Worm (Caenorhabditis elegans): ENCODE data around the gene F13B6.1.

Gene F13B6.1

ce11 chrIV:7477197-7477596, 20.9 kb downstream of the F13B6.1 start, which contains the start of gene pycr-4:
Gene pycr-4 (minus strand): TSS chrIV:7477297.
- TF ChIP-seq unc-62 (GFP tag; optimal IDR thresholded peaks at IDR 0.05) (no peak), mls-2 (tag; optimal IDR thresholded peaks at IDR 0.05) (no peak), elt-1 (tag; optimal IDR thresholded peaks at IDR 0.05; ENCODE audit: borderline replicate concordance, insufficient read depth) (no peak), ces-1 (GFP tag; optimal IDR thresholded peaks at IDR 0.05) (no peak), ham-2 (GFP tag; optimal IDR thresholded peaks at IDR 0.05) (no peak), blmp-1 (tag; optimal IDR thresholded peaks at IDR 0.05) (no peak), ceh-43 (GFP tag; optimal IDR thresholded peaks at IDR 0.05) (no peak), ceh-83 (GFP tag; optimal IDR thresholded peaks at IDR 0.05) (no peak)

- no peak for TF ChIP-seq flh-1 (GFP tag; optimal IDR thresholded peaks at IDR 0.05)
- TF ChIP-seq unc-39 (tag; optimal IDR thresholded peaks at IDR 0.05) = no peak
Observed at ce11 chrIV:7477697-7478096, 21.4 kb downstream of the F13B6.1 start.

ce11 chrIV:7478134-7478533, 21.8 kb downstream of the F13B6.1 start, which contains the start of gene rod-1:
Gene rod-1 (plus strand): TSS chrIV:7478452.
- no peak for TF ChIP-seq M03D4.4 (tag; optimal IDR thresholded peaks at IDR 0.05)
- TF ChIP-seq ces-1 (GFP tag; optimal IDR thresholded peaks at IDR 0.05) = no peak
- no peak for TF ChIP-seq lin-32 (GFP tag; optimal IDR thresholded peaks at IDR 0.05)

ce11 chrIV:7486201-7486947, 30.0 kb downstream of the F13B6.1 start, which contains the start of the genes his-61 and his-62:
Gene his-61 (minus strand): TSS chrIV:7486217.
Gene his-62 (plus strand): TSS chrIV:7486545.
- TF ChIP-seq flh-1 (GFP tag; optimal IDR thresholded peaks at IDR 0.05) (no peak), ztf-11 (tag; optimal IDR thresholded peaks at IDR 0.05) (peak; percentile 86), lin-13 (tag; optimal IDR thresholded peaks at IDR 0.05) (peak; percentile 93), ham-2 (GFP tag; optimal IDR thresholded peaks at IDR 0.05) (peak; percentile 4), elt-1 (tag; optimal IDR thresholded peaks at IDR 0.05; ENCODE audit: borderline replicate concordance, insufficient read depth) (no peak), unc-120 (tag; optimal IDR thresholded peaks at IDR 0.05; ENCODE audit: poor library complexity, severe bottlenecking) (no peak), hlh-1 (tag; optimal IDR thresholded peaks at IDR 0.05) (peak; percentile 14), lsy-2 (tag; optimal IDR thresholded peaks at IDR 0.05) (peak; percentile 69), pha-4 (tag; optimal IDR thresholded peaks at IDR 0.05) (peak; percentile 88), nhr-28 (tag; optimal IDR thresholded peaks at IDR 0.05) (no peak), nhr-12 (tag; optimal IDR thresholded peaks at IDR 0.05) (peak; percentile 56), unc-62 (GFP tag; optimal IDR thresholded peaks at IDR 0.05) (no peak), mab-5 (tag; optimal IDR thresholded peaks at IDR 0.05) (no peak), unc-39 (tag; optimal IDR thresholded peaks at IDR 0.05) (peak; percentile 99), mep-1 (tag; optimal IDR thresholded peaks at IDR 0.05) (peak; percentile 55), cnd-1 (tag; optimal IDR thresholded peaks at IDR 0.05) (peak; percentile 88), nhr-237 (tag; optimal IDR thresholded peaks at IDR 0.05) (no peak), mls-2 (tag; optimal IDR thresholded peaks at IDR 0.05) (peak; percentile 86), ceh-39 (tag; optimal IDR thresholded peaks at IDR 0.05) (peak; percentile 76), M03D4.4 (tag; optimal IDR thresholded peaks at IDR 0.05) (peak; percentile 86), drap-1 (GFP tag; optimal IDR thresholded peaks at IDR 0.05) (peak; percentile 53), nhr-2 (tag; optimal IDR thresholded peaks at IDR 0.05) (peak; percentile 41), ceh-43 (GFP tag; optimal IDR thresholded peaks at IDR 0.05) (no peak), ceh-83 (GFP tag; optimal IDR thresholded peaks at IDR 0.05) (no peak), ces-1 (GFP tag; optimal IDR thresholded peaks at IDR 0.05) (peak; percentile 56), sem-2 (GFP tag; optimal IDR thresholded peaks at IDR 0.05) (peak; percentile 50), sptf-1 (tag; optimal IDR thresholded peaks at IDR 0.05) (peak; percentile 75)

- TF ChIP-seq cnd-1 (tag; optimal IDR thresholded peaks at IDR 0.05) (peak; percentile 92), unc-62 (GFP tag; optimal IDR thresholded peaks at IDR 0.05) (peak; percentile 25), blmp-1 (tag; optimal IDR thresholded peaks at IDR 0.05) (no peak), ceh-39 (tag; optimal IDR thresholded peaks at IDR 0.05) (peak; percentile 80), flh-1 (GFP tag; optimal IDR thresholded peaks at IDR 0.05) (no peak), mab-5 (tag; optimal IDR thresholded peaks at IDR 0.05) (no peak), M03D4.4 (tag; optimal IDR thresholded peaks at IDR 0.05) (peak; percentile 77), lin-32 (GFP tag; optimal IDR thresholded peaks at IDR 0.05) (peak; percentile 84), ztf-11 (tag; optimal IDR thresholded peaks at IDR 0.05) (peak; percentile 93), lsy-2 (tag; optimal IDR thresholded peaks at IDR 0.05) (peak; percentile 24), ces-1 (GFP tag; optimal IDR thresholded peaks at IDR 0.05) (peak; percentile 6), zip-8 (tag; optimal IDR thresholded peaks at IDR 0.05) (no peak), nhr-12 (tag; optimal IDR thresholded peaks at IDR 0.05) (peak; percentile 53), sem-2 (GFP tag; optimal IDR thresholded peaks at IDR 0.05) (peak; percentile 63), mls-2 (tag; optimal IDR thresholded peaks at IDR 0.05) (peak; percentile 52), nhr-76 (tag; optimal IDR thresholded peaks at IDR 0.05) (no peak), ceh-43 (GFP tag; optimal IDR thresholded peaks at IDR 0.05) (peak; percentile 48), ceh-83 (GFP tag; optimal IDR thresholded peaks at IDR 0.05) (peak; percentile 83), bed-3 (GFP tag; optimal IDR thresholded peaks at IDR 0.05) (no peak), unc-120 (tag; optimal IDR thresholded peaks at IDR 0.05; ENCODE audit: poor library complexity, severe bottlenecking) (no peak), elt-3 (tag; optimal IDR thresholded peaks at IDR 0.05) (no peak), tbx-8 (GFP tag; optimal IDR thresholded peaks at IDR 0.05) (peak; percentile 26), pha-4 (tag; optimal IDR thresholded peaks at IDR 0.05) (peak; percentile 88), hlh-1 (tag; optimal IDR thresholded peaks at IDR 0.05) (no peak), elt-1 (tag; optimal IDR thresholded peaks at IDR 0.05; ENCODE audit: borderline replicate concordance, insufficient read depth) (no peak), sptf-1 (tag; optimal IDR thresholded peaks at IDR 0.05) (peak; percentile 44), nhr-28 (tag; optimal IDR thresholded peaks at IDR 0.05) (no peak)
Observed at ce11 chrIV:7487554-7488456, 31.5 kb downstream of the F13B6.1 start, which contains the start of the genes his-60 and his-59. Gene his-60 (minus strand): TSS chrIV:7487992. Gene his-59 (plus strand): TSS chrIV:7488249.
